Worm (Caenorhabditis elegans) whole organism, L2 larva: ENCODE results near the gene sptl-2.

Experiments
- F13H6.1 ChIP-seq: sonication (generic microtip); optimal IDR thresholded peaks from 2 replicates; lab custom pipeline; 2016; ENCODE audit warnings: missing genetic modification characterization, missing compliant biosample characterization
- R02D3.7 ChIP-seq: fragments of 150-350 bp; optimal IDR thresholded peaks from 2 replicates; lab custom pipeline; 2014; ENCODE audit warnings: missing biosample characterization, missing genetic modification characterization
- Y55F3AM.14 ChIP-seq: fragments of 200-800 bp; sonication (Bioruptor generic); optimal IDR thresholded peaks from 2 replicates; lab custom pipeline; 2018; ENCODE audit warnings: mild to moderate bottlenecking, missing genetic modification characterization, missing compliant biosample characterization
- ZK546.5 ChIP-seq: sonication (generic microtip); optimal IDR thresholded peaks from 2 replicates; lab custom pipeline; 2017; ENCODE audit warnings: missing biosample characterization, missing genetic modification characterization
- alr-1 ChIP-seq: fragments of 150-350 bp; optimal IDR thresholded peaks from 2 replicates; lab custom pipeline; 2014; ENCODE audit warnings: missing biosample characterization, missing genetic modification characterization
- ceh-16 ChIP-seq: fragments of 150-350 bp; optimal IDR thresholded peaks from 2 replicates; lab custom pipeline; 2014; ENCODE audit warnings: missing biosample characterization, missing genetic modification characterization
- ceh-82 ChIP-seq: fragments of 150-350 bp; optimal IDR thresholded peaks from 2 replicates; lab custom pipeline; 2014; ENCODE audit warnings: missing biosample characterization, missing genetic modification characterization
- crh-2 ChIP-seq: sonication (generic microtip); optimal IDR thresholded peaks from 2 replicates; lab custom pipeline; 2017; ENCODE audit warnings: missing biosample characterization, missing genetic modification characterization
- egl-27 ChIP-seq: sonication (generic microtip); optimal IDR thresholded peaks from 3 replicates; lab custom pipeline; 2017; ENCODE audit warnings: missing biosample characterization, missing genetic modification reagents, missing genetic modification characterization
- elt-1 ChIP-seq: fragments of 150-350 bp; optimal IDR thresholded peaks from 2 replicates; lab custom pipeline; 2014; ENCODE audit warnings: missing biosample characterization, missing genetic modification characterization
- elt-3 ChIP-seq: sonication (generic microtip); optimal IDR thresholded peaks from 2 replicates; lab custom pipeline; 2017; ENCODE audit warnings: missing biosample characterization, missing genetic modification characterization
- lin-11 ChIP-seq: fragments of 150-350 bp; sonication (generic microtip); optimal IDR thresholded peaks from 2 replicates; lab custom pipeline; 2014; ENCODE audit warnings: missing biosample characterization, missing genetic modification characterization, inconsistent platforms, mixed read lengths
- lsy-2 ChIP-seq, 2 experiments: fragments of 150-350 bp in 1 of 2; sonication (generic microtip) in 1 of 2; optimal IDR thresholded peaks; 2 replicates each; lab custom pipeline; 2014 to 2017; ENCODE audit warnings: missing biosample characterization in 2 of 2, missing genetic modification characterization in 2 of 2
- mab-5 ChIP-seq: fragments of 150-350 bp; optimal IDR thresholded peaks from 2 replicates; lab custom pipeline; 2014; ENCODE audit warnings: missing biosample characterization, missing genetic modification characterization
- mbf-1 ChIP-seq: sonication (generic microtip); optimal IDR thresholded peaks from 2 replicates; lab custom pipeline; 2017; ENCODE audit warnings: missing biosample characterization, missing genetic modification characterization
- mdl-1 ChIP-seq, 2 experiments: fragments of 150-350 bp in 1 of 2; sonication (generic microtip) in 1 of 2; optimal IDR thresholded peaks; 2 replicates each; lab custom pipeline; 2017; ENCODE audit warnings: missing biosample characterization in 2 of 2, missing genetic modification characterization in 2 of 2
- nhr-11 ChIP-seq: fragments of 150-350 bp; optimal IDR thresholded peaks from 2 replicates; lab custom pipeline; 2014; ENCODE audit warnings: missing biosample characterization, missing genetic modification characterization
- nhr-25 ChIP-seq: fragments of 150-350 bp; sonication (generic microtip); optimal IDR thresholded peaks from 3 replicates; lab custom pipeline; 2014; ENCODE audit warnings: missing biosample characterization, missing genetic modification characterization
- nhr-77 ChIP-seq: fragments of 150-350 bp; optimal IDR thresholded peaks from 2 replicates; lab custom pipeline; 2014; ENCODE audit warnings: missing biosample characterization, missing genetic modification characterization
- sem-4 ChIP-seq: fragments of 150-350 bp; optimal IDR thresholded peaks from 2 replicates; lab custom pipeline; 2014; ENCODE audit warnings: missing biosample characterization, missing genetic modification reagents, missing genetic modification characterization
- sma-3 ChIP-seq: sonication (generic microtip); optimal IDR thresholded peaks from 2 replicates; lab custom pipeline; 2016; ENCODE audit warnings: missing genetic modification reagents, missing genetic modification characterization, missing compliant biosample characterization
- sma-9 ChIP-seq, 2 experiments: fragments of 150-350 bp in 1 of 2; sonication (generic microtip) in 1 of 2; optimal IDR thresholded peaks; 2 replicates each; lab custom pipeline; 2014 to 2016; ENCODE audit warnings: missing genetic modification characterization in 2 of 2, mild to moderate bottlenecking in 1 of 2, missing biosample characterization in 1 of 2, missing compliant biosample characterization in 1 of 2, missing genetic modification reagents in 1 of 2, moderate library complexity in 1 of 2
- snpc-4 ChIP-seq: fragments of 150-350 bp; optimal IDR thresholded peaks from 2 replicates; lab custom pipeline; 2014; ENCODE audit warnings: missing biosample characterization, missing genetic modification characterization
- unc-55 ChIP-seq: fragments of 150-350 bp; sonication (generic microtip); optimal IDR thresholded peaks from 3 replicates; lab custom pipeline; 2014; ENCODE audit warnings: missing biosample characterization, missing genetic modification reagents, missing genetic modification characterization
- unc-62 ChIP-seq: fragments of 150-350 bp; optimal IDR thresholded peaks from 2 replicates; lab custom pipeline; 2014; ENCODE audit warnings: missing biosample characterization, missing genetic modification reagents, missing genetic modification characterization
- ztf-11 ChIP-seq: sonication (generic microtip); optimal IDR thresholded peaks from 2 replicates; lab custom pipeline; 2017; ENCODE audit warnings: missing biosample characterization, missing genetic modification characterization

The sptl-2 gene

DNA sequence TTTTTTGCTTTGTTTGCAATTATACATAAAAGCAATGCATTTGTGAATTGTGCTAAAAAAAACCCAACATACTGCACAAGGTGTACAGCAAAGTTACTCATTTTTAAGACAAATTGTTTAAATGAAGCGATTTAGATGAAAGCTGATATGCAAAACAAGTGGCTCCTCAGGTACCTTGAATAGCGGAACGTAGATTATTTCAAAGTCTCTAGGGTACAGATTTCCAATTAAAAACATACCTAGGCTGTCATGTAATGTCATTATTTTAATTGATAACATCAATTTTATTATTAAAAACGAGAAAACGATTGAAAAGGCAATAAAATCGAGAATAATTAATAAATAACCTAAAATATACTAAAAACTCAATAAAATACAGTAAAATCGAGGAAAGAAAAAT lies 45.1 kb downstream of the sptl-2 start, which contains the start of gene str-139:
TSS of gene str-139 (minus strand) at position 101 of the 400 bp plus-strand sequence.
- TF ChIP-seq Y55F3AM.14 (GFP tag; lab: Kevin White, UChicago): no peak
- TF ChIP-seq F13H6.1 (tag; lab: Kevin White, UChicago): no peak
- no peak for TF ChIP-seq nhr-77 (tag; lab: Kevin White, UChicago)
- TF ChIP-seq ceh-16 (tag; lab: Kevin White, UChicago): no peak
- no peak for TF ChIP-seq R02D3.7
- no peak for TF ChIP-seq unc-55
- TF ChIP-seq crh-2 (tag; lab: Kevin White, UChicago): no peak
- TF ChIP-seq elt-1: no peak
- TF ChIP-seq mab-5 (tag; lab: Kevin White, UChicago): no peak
- TF ChIP-seq unc-62 (GFP tag; lab: Kevin White, UChicago): no peak
- TF ChIP-seq mbf-1 (tag; lab: Kevin White, UChicago): no peak
- no peak for TF ChIP-seq elt-3
- no peak for TF ChIP-seq nhr-11 (tag; lab: Kevin White, UChicago)
- TF ChIP-seq sma-9 (GFP tag; optimal IDR thresholded peaks at IDR 0.05; lab: Kevin White, UChicago): no peak
- TF ChIP-seq sma-9 (tag; optimal IDR thresholded peaks at IDR 0.05; lab: Kevin White, UChicago): no peak
- no peak for TF ChIP-seq lsy-2 (tag; optimal IDR thresholded peaks at IDR 0.05; lab: Kevin White, UChicago)
- TF ChIP-seq, all 48 proteins: peak for 0

DNA sequence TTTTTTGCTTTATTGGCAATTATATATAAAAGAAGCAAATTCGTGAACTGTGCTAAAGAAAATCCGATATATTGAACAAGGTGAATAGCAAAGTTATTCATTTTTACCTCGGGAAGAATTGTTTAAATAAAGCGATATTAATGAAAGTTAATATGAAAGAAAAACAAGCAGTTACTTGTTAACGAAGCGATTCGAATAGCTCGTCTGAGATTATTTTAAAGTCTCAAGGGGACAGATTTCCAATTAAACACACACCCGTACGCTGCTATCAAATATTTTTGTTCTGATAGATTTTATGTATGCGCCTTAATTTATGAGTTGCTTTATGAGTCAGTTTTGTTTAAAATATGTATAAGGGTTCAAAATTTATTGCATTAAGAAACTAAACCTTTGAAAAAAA lies 50.8 kb downstream of the sptl-2 start, which contains the start of gene str-140:
TSS of gene str-140 (minus strand) at position 101 of the 400 bp plus-strand sequence.
- TF ChIP-seq ceh-82 (tag; lab: Kevin White, UChicago) (no peak), ztf-11 (tag; lab: Kevin White, UChicago) (no peak), sma-3 (GFP tag; lab: Kevin White, UChicago) (no peak), nhr-77 (tag; lab: Kevin White, UChicago) (no peak), ZK546.5 (no peak), mbf-1 (tag; lab: Kevin White, UChicago) (no peak), mdl-1 (tag; optimal IDR thresholded peaks at IDR 0.05; lab: Kevin White, UChicago) (no peak), sem-4 (no peak), lsy-2 (tag; optimal IDR thresholded peaks at IDR 0.05; lab: Kevin White, UChicago) (no peak)

DNA sequence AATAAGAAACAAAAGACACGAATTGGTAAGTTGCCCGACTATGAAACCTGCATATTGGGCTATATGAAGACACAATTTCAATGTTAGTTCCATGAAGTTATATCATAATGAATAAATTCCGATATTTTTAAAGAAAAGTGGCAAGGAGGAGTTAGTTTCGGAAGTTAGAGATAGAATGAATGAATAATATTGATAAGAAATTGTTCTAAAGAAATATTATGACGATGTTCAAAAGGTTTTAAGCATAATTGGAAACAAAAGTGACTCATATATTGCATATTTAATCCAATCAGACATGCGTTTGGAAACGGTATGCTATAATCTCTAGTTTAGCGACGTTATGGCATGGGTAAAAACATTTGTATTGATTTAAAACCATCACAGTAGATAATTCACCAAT lies 52.6 kb downstream of the sptl-2 start, which contains the start of gene str-143:
TSS of gene str-143 (minus strand) at position 101 of the 400 bp plus-strand sequence.
- TF ChIP-seq alr-1 (tag; lab: Kevin White, UChicago) (no peak), lin-11 (tag; lab: Kevin White, UChicago) (no peak), nhr-25 (no peak), egl-27 (tag; lab: Kevin White, UChicago) (no peak), snpc-4 (tag; lab: Kevin White, UChicago) (no peak)
